Worm (Caenorhabditis elegans): Measurements from ENCODE around the gene Y27F2A.6.

- TF ChIP-seq flt-1 (GFP tag; IDR thresholded peaks at IDR 0.05) (no peak), ztf-23 (GFP tag; IDR thresholded peaks at IDR 0.05) (no peak), ztf-29 (GFP tag; IDR thresholded peaks at IDR 0.05) (no peak), ref-1 (GFP tag; conservative IDR thresholded peaks at IDR 0.05) (no peak), cog-1 (tag; optimal IDR thresholded peaks at IDR 0.05) (no peak), T22C8.4 (GFP tag; IDR thresholded peaks at IDR 0.05) (no peak), klf-2 (GFP tag; conservative IDR thresholded peaks at IDR 0.05) (no peak), tab-1 (GFP tag; IDR thresholded peaks at IDR 0.05) (no peak)
These were observed 20.2 kb upstream of the Y27F2A.6 start, which contains the start of gene sri-50 for ce11 chrII:3203415-3203814.

Measured in whole organism, midembryonic.